Worm (Caenorhabditis elegans): ENCODE measurements around the gene ceh-63.

ceh-63 gene

ce11 chrX:3705319-3705718 is 31.5 kb upstream of the ceh-63 start:
- TF ChIP-seq lin-38 (GFP tag; IDR thresholded peaks at IDR 0.05) (no peak), nhr-41 (GFP tag; IDR thresholded peaks at IDR 0.05) (no peak), unc-62 (GFP tag; optimal IDR thresholded peaks at IDR 0.05 in 1 of 2) (peak in 1 of 2 experiments; percentile 94), unc-62 (tag; optimal IDR thresholded peaks at IDR 0.05) (no peak), attf-4 (tag; optimal IDR thresholded peaks at IDR 0.05) (no peak), lin-29 (GFP tag; IDR thresholded peaks at IDR 0.05) (no peak), F49E8.2 (tag; optimal IDR thresholded peaks at IDR 0.05; ENCODE audit: borderline replicate concordance) (no peak), lsy-2 (tag; optimal IDR thresholded peaks at IDR 0.05) (peak in 1 of 2 experiments; percentile 15), hlh-30 (tag; optimal IDR thresholded peaks at IDR 0.05; ENCODE audit: insufficient read depth) (peak; percentile 68), nhr-6 (tag; optimal IDR thresholded peaks at IDR 0.05) (no peak), ceh-20 (GFP tag; IDR thresholded peaks at IDR 0.05) (0 out of 2 replicates have a peak, but pooled peaks have one; percentile 20), nhr-11 (tag; optimal IDR thresholded peaks at IDR 0.05) (no peak), nhr-25 (tag; optimal IDR thresholded peaks at IDR 0.05; ENCODE audit: borderline replicate concordance, insufficient read depth) (no peak), nhr-10 (tag; optimal IDR thresholded peaks at IDR 0.05) (no peak), lin-39 (tag; optimal IDR thresholded peaks at IDR 0.05) (no peak), hmg-1.1 (GFP tag; IDR thresholded peaks at IDR 0.05) (no peak), daf-19 (GFP tag; conservative IDR thresholded peaks at IDR 0.05) (no peak), zfp-3 (GFP tag; conservative IDR thresholded peaks at IDR 0.05) (no peak), gei-8 (GFP tag; optimal IDR thresholded peaks at IDR 0.05) (no peak), ceh-62 (tag; optimal IDR thresholded peaks at IDR 0.05) (no peak), ceh-32 (tag; optimal IDR thresholded peaks at IDR 0.05; ENCODE audit: poor library complexity) (no peak), snpc-4 (tag; optimal IDR thresholded peaks at IDR 0.05) (no peak), R02D3.7 (tag; optimal IDR thresholded peaks at IDR 0.05) (no peak), egl-27 (tag; optimal IDR thresholded peaks at IDR 0.05) (no peak), unc-39 (tag; optimal IDR thresholded peaks at IDR 0.05) (no peak), Y48G9A.11 (GFP tag; IDR thresholded peaks at IDR 0.05) (no peak), ZK337.2 (GFP tag; IDR thresholded peaks at IDR 0.05) (no peak), lin-1 (GFP tag; IDR thresholded peaks at IDR 0.05) (no peak), nhr-42 (GFP tag; IDR thresholded peaks at IDR 0.05) (no peak)

DNA sequence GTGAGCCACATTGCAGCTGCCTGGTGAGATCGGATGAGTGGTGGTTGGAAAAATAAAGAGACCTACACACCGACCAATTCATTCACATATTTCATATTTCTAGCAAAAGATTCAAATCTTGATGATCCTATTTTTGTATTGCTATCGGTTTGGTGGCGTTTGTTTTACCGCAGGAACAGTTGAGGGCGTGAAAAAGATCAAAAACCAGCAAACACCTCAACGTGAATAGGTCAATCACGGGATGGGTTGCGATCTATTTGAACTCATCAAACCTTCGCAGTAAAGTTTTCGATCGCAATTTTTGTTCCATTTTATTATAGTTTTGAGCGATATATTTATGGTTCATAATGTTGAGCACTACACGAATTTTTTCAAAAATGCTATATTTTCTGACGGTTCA is 28.0 kb upstream of the ceh-63 start:
- TF ChIP-seq aha-1 (tag) = peak; percentile 95
- no peak for TF ChIP-seq ceh-62 (tag; optimal IDR thresholded peaks at IDR 0.05)

DNA sequence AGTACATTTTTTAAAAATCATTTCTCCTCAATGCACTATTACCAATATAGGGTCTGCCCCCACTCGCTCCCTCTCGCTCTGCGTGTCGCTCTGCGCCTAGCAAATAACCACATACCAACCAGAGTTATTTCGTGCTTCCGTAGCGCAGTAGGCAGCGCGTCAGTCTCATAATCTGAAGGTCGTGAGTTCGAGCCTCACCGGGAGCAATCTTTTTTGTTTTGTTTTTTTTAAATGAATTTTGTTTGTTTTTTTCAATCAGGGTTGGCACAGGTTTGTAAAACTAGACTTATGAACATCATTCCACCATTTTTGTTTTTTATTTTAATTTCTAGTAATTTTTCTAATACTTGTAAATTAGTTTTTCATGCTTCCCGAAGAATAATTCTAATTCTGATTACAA is 23.8 kb upstream of the ceh-63 start:
- TF ChIP-seq F49E8.2 (tag; optimal IDR thresholded peaks at IDR 0.05; ENCODE audit: borderline replicate concordance) (peak; percentile 60), dve-1 (tag; optimal IDR thresholded peaks at IDR 0.05; ENCODE audit: insufficient read depth) (peak; percentile 65), aly-2 (tag; optimal IDR thresholded peaks at IDR 0.05) (no peak), hif-1 (tag; optimal IDR thresholded peaks at IDR 0.05) (peak in 1 of 2 experiments; percentile 62), ceh-62 (tag; optimal IDR thresholded peaks at IDR 0.05) (no peak), zip-11 (GFP tag; IDR thresholded peaks at IDR 0.05) (no peak), hmg-1.1 (GFP tag; IDR thresholded peaks at IDR 0.05) (peak; percentile 96), cey-2 (tag; optimal IDR thresholded peaks at IDR 0.05; ENCODE audit: borderline replicate concordance, insufficient read depth) (no peak), set-16 (GFP tag; IDR thresholded peaks at IDR 0.05) (peak; percentile 42), arid-1 (GFP tag; conservative IDR thresholded peaks at IDR 0.05) (peak; percentile 88), snpc-1.2 (GFP tag; IDR thresholded peaks at IDR 0.05) (peak; percentile 94), unc-39 (tag; optimal IDR thresholded peaks at IDR 0.05) (no peak), rbr-2 (tag; optimal IDR thresholded peaks at IDR 0.05) (peak; percentile 73), ceh-82 (tag; optimal IDR thresholded peaks at IDR 0.05) (no peak), ceh-20 (GFP tag; IDR thresholded peaks at IDR 0.05) (peak; percentile 84), R02D3.7 (tag; optimal IDR thresholded peaks at IDR 0.05) (no peak), tra-1 (GFP tag; IDR thresholded peaks at IDR 0.05) (peak; percentile 87), jun-1 (tag; optimal IDR thresholded peaks at IDR 0.05) (no peak), daf-12 (tag; optimal IDR thresholded peaks at IDR 0.05) (no peak), aha-1 (tag) (peak; percentile 68), mxl-2 (GFP tag; conservative IDR thresholded peaks at IDR 0.05) (peak; percentile 52; the same call in 1 of the 2 replicates), hlh-30 (tag; optimal IDR thresholded peaks at IDR 0.05; ENCODE audit: insufficient read depth) (peak; percentile 66), pqm-1 (tag; optimal IDR thresholded peaks at IDR 0.05) (no peak), nhr-102 (tag; optimal IDR thresholded peaks at IDR 0.05) (no peak), T26A8.4 (GFP tag; IDR thresholded peaks at IDR 0.05) (peak; percentile 81), spr-1 (tag; optimal IDR thresholded peaks at IDR 0.05) (peak; percentile 66)
